Fruit fly (Drosophila melanogaster): ENCODE results near the gene CG14195.

DNA sequence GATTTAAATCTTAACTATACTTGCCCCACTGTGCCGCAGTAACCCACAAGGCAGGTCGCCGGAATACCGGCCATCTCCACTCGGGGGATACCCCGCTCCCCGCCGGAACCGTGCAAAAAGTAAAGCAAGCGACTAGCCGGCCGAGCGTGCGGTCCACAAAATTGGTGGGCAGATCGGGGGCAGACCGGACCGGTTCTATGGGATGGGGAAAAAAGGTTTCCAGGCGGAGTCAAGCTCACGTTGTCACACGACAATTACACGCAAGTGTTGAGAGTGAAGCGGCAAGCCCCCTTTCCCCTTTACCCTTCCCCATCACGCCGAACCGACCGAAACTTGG lies 13.4 kb upstream of the CG14195 start:
- TF ChIP-seq Snoo (tag; optimal IDR thresholded peaks at IDR 0.05) (no peak), CG14655 (GFP tag; optimal IDR thresholded peaks at IDR 0.05) (no peak), rn (GFP tag; IDR thresholded peaks at IDR 0.05) (no peak), CG17806 (tag; optimal IDR thresholded peaks at IDR 0.05) (no peak), Pif1B (GFP tag; optimal IDR thresholded peaks at IDR 0.05) (no peak), EcR (GFP tag; optimal IDR thresholded peaks at IDR 0.05) (peak; percentile 35), CG34367 (tag; optimal IDR thresholded peaks at IDR 0.05) (no peak), CG9948 (tag; optimal IDR thresholded peaks at IDR 0.05) (no peak), CG32121 (GFP tag; IDR thresholded peaks at IDR 0.05) (0 out of 2 replicates have a peak, but pooled peaks have one; percentile 12), CG15710 (tag; optimal IDR thresholded peaks at IDR 0.05) (no peak), Pif1A (GFP tag; optimal IDR thresholded peaks at IDR 0.05) (no peak)
